Worm (Caenorhabditis elegans): Measurements from ENCODE around the gene F22D3.4.

Gene F22D3.4

ce11 chrII:6883716-6884115, 43.7 kb downstream of the F22D3.4 start, which contains the start of gene pmp-1:
Gene pmp-1, minus strand, starts transcription at chrII:6883754.
- TF ChIP-seq ztf-23 (GFP tag; IDR thresholded peaks at IDR 0.05) (no peak), flt-1 (GFP tag; IDR thresholded peaks at IDR 0.05) (no peak), med-1 (GFP tag; optimal IDR thresholded peaks at IDR 0.05; ENCODE audit: insufficient read depth) (no peak), tab-1 (GFP tag; IDR thresholded peaks at IDR 0.05) (no peak), ref-1 (GFP tag; conservative IDR thresholded peaks at IDR 0.05) (no peak), klf-2 (GFP tag; conservative IDR thresholded peaks at IDR 0.05) (no peak), cog-1 (tag; optimal IDR thresholded peaks at IDR 0.05) (no peak)

ce11 chrII:6882335-6882734, 45.1 kb downstream of the F22D3.4 start:
- TF ChIP-seq flt-1 (GFP tag; IDR thresholded peaks at IDR 0.05), result no peak
- no peak for TF ChIP-seq tab-1 (GFP tag; IDR thresholded peaks at IDR 0.05)
- TF ChIP-seq med-1 (GFP tag; optimal IDR thresholded peaks at IDR 0.05; ENCODE audit: insufficient read depth), result no peak
- no peak for TF ChIP-seq ref-1 (GFP tag; conservative IDR thresholded peaks at IDR 0.05)
- TF ChIP-seq klf-2 (GFP tag; conservative IDR thresholded peaks at IDR 0.05), result no peak
- TF ChIP-seq T22C8.4 (GFP tag; IDR thresholded peaks at IDR 0.05), result no peak
- TF ChIP-seq ztf-29 (GFP tag; IDR thresholded peaks at IDR 0.05), result no peak
- TF ChIP-seq ztf-23 (GFP tag; IDR thresholded peaks at IDR 0.05), result no peak
- TF ChIP-seq cog-1 (tag; optimal IDR thresholded peaks at IDR 0.05), result no peak

ce11 chrII:6880067-6880466, 47.3 kb downstream of the F22D3.4 start, which contains the start of gene C44B7.7:
Gene C44B7.7, minus strand, starts transcription at chrII:6880167.
- TF ChIP-seq ztf-23 (GFP tag; IDR thresholded peaks at IDR 0.05) (no peak), cog-1 (tag; optimal IDR thresholded peaks at IDR 0.05) (no peak), flt-1 (GFP tag; IDR thresholded peaks at IDR 0.05) (no peak), ref-1 (GFP tag; conservative IDR thresholded peaks at IDR 0.05) (no peak), ztf-29 (GFP tag; IDR thresholded peaks at IDR 0.05) (no peak), klf-2 (GFP tag; conservative IDR thresholded peaks at IDR 0.05) (no peak), tab-1 (GFP tag; IDR thresholded peaks at IDR 0.05) (no peak), T22C8.4 (GFP tag; IDR thresholded peaks at IDR 0.05) (no peak), med-1 (GFP tag; optimal IDR thresholded peaks at IDR 0.05; ENCODE audit: insufficient read depth) (no peak)

DNA sequence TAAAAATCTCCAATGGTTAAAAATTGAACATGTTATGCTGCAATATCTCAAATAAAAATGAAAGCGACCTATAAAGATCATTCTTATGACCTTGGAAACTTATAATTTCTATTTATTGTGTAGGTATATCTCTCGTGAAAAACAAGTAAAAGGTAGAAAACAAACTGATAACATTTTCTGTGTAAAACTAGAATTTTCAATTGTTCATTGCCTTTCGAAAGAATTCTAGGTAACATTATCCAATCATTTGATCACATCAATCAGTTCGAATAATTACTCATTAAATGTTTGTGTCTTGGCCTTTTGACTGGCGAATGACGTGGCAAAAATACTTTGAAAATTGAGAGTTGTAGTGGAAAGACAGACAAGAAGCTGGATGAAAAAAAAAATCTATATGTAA, 49.5 kb downstream of the F22D3.4 start:
- no peak for TF ChIP-seq ztf-29 (GFP tag; IDR thresholded peaks at IDR 0.05)
- no peak for TF ChIP-seq ref-1 (GFP tag; conservative IDR thresholded peaks at IDR 0.05)
- TF ChIP-seq cog-1 (tag; optimal IDR thresholded peaks at IDR 0.05), result no peak
- no peak for TF ChIP-seq flt-1 (GFP tag; IDR thresholded peaks at IDR 0.05)
- no peak for TF ChIP-seq ztf-23 (GFP tag; IDR thresholded peaks at IDR 0.05)
- TF ChIP-seq tab-1 (GFP tag; IDR thresholded peaks at IDR 0.05), result no peak
- TF ChIP-seq klf-2 (GFP tag; conservative IDR thresholded peaks at IDR 0.05), result no peak
- no peak for TF ChIP-seq T22C8.4 (GFP tag; IDR thresholded peaks at IDR 0.05)
- TF ChIP-seq med-1 (GFP tag; optimal IDR thresholded peaks at IDR 0.05; ENCODE audit: insufficient read depth), result no peak

ce11 chrII:6876957-6877356, 50.4 kb downstream of the F22D3.4 start, which contains the start of gene slc-36.5:
Gene slc-36.5, minus strand, starts transcription at chrII:6877057.
- no peak for TF ChIP-seq tab-1 (GFP tag; IDR thresholded peaks at IDR 0.05)
- TF ChIP-seq cog-1 (tag; optimal IDR thresholded peaks at IDR 0.05), result no peak
- no peak for TF ChIP-seq med-1 (GFP tag; optimal IDR thresholded peaks at IDR 0.05; ENCODE audit: insufficient read depth)
- TF ChIP-seq ztf-29 (GFP tag; IDR thresholded peaks at IDR 0.05), result no peak
- no peak for TF ChIP-seq ztf-23 (GFP tag; IDR thresholded peaks at IDR 0.05)
- no peak for TF ChIP-seq klf-2 (GFP tag; conservative IDR thresholded peaks at IDR 0.05)
